Fruit fly (Drosophila melanogaster): ENCODE data around the gene CG33986.

DNA sequence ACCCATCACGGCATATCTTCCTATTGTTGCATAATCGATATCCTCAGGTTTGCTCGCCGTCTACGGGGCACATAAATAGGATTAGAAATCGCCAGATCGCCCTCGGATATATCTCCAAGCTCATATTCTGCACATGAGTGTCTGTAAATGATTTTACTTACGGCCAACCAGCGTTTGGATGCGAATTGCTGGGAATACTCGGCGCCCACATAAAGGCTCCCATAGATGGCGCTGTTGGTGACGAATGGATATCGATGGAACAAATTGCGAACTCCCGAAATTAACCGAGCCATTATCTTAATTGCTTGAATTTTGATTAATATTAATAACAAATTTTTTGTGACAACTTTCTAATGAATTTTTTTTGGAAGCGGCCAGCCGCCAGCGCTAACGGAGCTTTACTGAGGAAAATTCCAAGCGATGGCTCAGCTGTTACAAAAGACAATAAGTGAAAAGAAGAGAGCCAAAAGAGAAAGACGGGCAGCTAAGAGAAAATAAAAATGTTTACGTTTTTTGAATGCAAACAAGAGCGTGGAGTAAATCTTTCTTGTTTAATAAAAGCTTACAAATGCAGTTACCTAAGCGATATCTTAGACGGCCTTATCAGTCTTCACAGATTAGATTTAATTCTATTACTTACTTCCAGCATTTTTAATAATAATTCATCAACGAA, 30.3 kb downstream of the CG33986 start:
- TF ChIP-seq Abd-B (GFP tag; optimal IDR thresholded peaks at IDR 0.05) (no peak), CG9705 (GFP tag; optimal IDR thresholded peaks at IDR 0.05) (no peak), ey (GFP tag; optimal IDR thresholded peaks at IDR 0.05) (no peak), h (GFP tag; optimal IDR thresholded peaks at IDR 0.05) (no peak), Myc (optimal IDR thresholded peaks at IDR 0.05) (no peak), Hr78 (GFP tag; optimal IDR thresholded peaks at IDR 0.05) (no peak), dmrt93B (GFP tag; optimal IDR thresholded peaks at IDR 0.05) (no peak)
